Fruit fly (Drosophila melanogaster): ENCODE data around the gene CG12983.
A peak's percentile ranks its signal among the peaks of the same experiment; 100 is the strongest.

CG12983 gene

dm6 chr3L:20944180-20944579, 22.4 kb downstream of the CG12983 start (continued):
- TF ChIP-seq kni (GFP tag; optimal IDR thresholded peaks at IDR 0.05) (peak; percentile 79), ash1 (GFP tag; optimal IDR thresholded peaks at IDR 0.05) (no peak), CG32772 (GFP tag; IDR thresholded peaks at IDR 0.05) (no peak), Fer1 (GFP tag; optimal IDR thresholded peaks at IDR 0.05) (no peak), CG30431 (GFP tag; optimal IDR thresholded peaks at IDR 0.05) (peak; percentile 15), sisA (GFP tag; IDR thresholded peaks at IDR 0.05) (no peak), Neu2 (GFP tag; optimal IDR thresholded peaks at IDR 0.05; ENCODE audit: borderline replicate concordance) (no peak), chif (GFP tag; optimal IDR thresholded peaks at IDR 0.05) (peak in 1 of 2 experiments; percentile 45), Oaz (GFP tag; IDR thresholded peaks at IDR 0.05) (no peak), phol (tag; optimal IDR thresholded peaks at IDR 0.05) (no peak), Ptx1 (GFP tag; IDR thresholded peaks at IDR 0.05) (no peak), CG2712 (tag; optimal IDR thresholded peaks at IDR 0.05) (no peak), CG6765 (GFP tag; optimal IDR thresholded peaks at IDR 0.05) (no peak), ems (GFP tag; optimal IDR thresholded peaks at IDR 0.05) (no peak), ewg (GFP tag; optimal IDR thresholded peaks at IDR 0.05) (no peak), Gug (GFP tag; IDR thresholded peaks at IDR 0.05) (no peak), gsb-n (tag; optimal IDR thresholded peaks at IDR 0.05) (peak; percentile 55), ci (GFP tag; IDR thresholded peaks at IDR 0.05) (peak; percentile 61; the same call in 2 of the 3 replicates), Scr (GFP tag; IDR thresholded peaks at IDR 0.05; ENCODE audit: partially characterized antibody) (no peak), Hr39 (optimal IDR thresholded peaks at IDR 0.05) (no peak), psq (GFP tag; optimal IDR thresholded peaks at IDR 0.05) (no peak), CG30020 (tag; optimal IDR thresholded peaks at IDR 0.05) (no peak), grn (GFP tag; optimal IDR thresholded peaks at IDR 0.05) (peak; percentile 29), CG33557 (GFP tag; optimal IDR thresholded peaks at IDR 0.05) (peak; percentile 73), zen (tag; optimal IDR thresholded peaks at IDR 0.05) (no peak), CG5245 (GFP tag; optimal IDR thresholded peaks at IDR 0.05) (no peak), CG17802 (tag; optimal IDR thresholded peaks at IDR 0.05) (no peak), eve (GFP tag; optimal IDR thresholded peaks at IDR 0.05) (no peak), Rfx (GFP tag; IDR thresholded peaks at IDR 0.05) (no peak), Dad (GFP tag; optimal IDR thresholded peaks at IDR 0.05) (no peak), Spps (tag; optimal IDR thresholded peaks at IDR 0.05) (peak; percentile 23), CG7372 (GFP tag; IDR thresholded peaks at IDR 0.05) (no peak), CG16863 (GFP tag; optimal IDR thresholded peaks at IDR 0.05) (peak; percentile 44), Nf-YC (tag; optimal IDR thresholded peaks at IDR 0.05) (no peak), NfI (GFP tag; optimal IDR thresholded peaks at IDR 0.05) (no peak), CG14050 (GFP tag; IDR thresholded peaks at IDR 0.05) (no peak), Trl (optimal IDR thresholded peaks at IDR 0.05) (no peak), Trl (GFP tag; optimal IDR thresholded peaks at IDR 0.05) (peak; percentile 41), pnt (GFP tag; optimal IDR thresholded peaks at IDR 0.05) (no peak), CG8388 (GFP tag; optimal IDR thresholded peaks at IDR 0.05) (peak; percentile 6), CG15073 (GFP tag; optimal IDR thresholded peaks at IDR 0.05) (no peak), gfzf (GFP tag; optimal IDR thresholded peaks at IDR 0.05) (no peak), CG10543 (GFP tag; optimal IDR thresholded peaks at IDR 0.05) (no peak), Bteb2 (GFP tag; optimal IDR thresholded peaks at IDR 0.05) (no peak), sd (tag; optimal IDR thresholded peaks at IDR 0.05) (no peak), nerfin-2 (GFP tag; IDR thresholded peaks at IDR 0.05; ENCODE audit: partially characterized antibody) (no peak), CG1529 (GFP tag; optimal IDR thresholded peaks at IDR 0.05) (no peak), CG16815 (GFP tag; optimal IDR thresholded peaks at IDR 0.05) (no peak), CG18262 (tag; optimal IDR thresholded peaks at IDR 0.05) (peak; percentile 33), eyg (GFP tag; optimal IDR thresholded peaks at IDR 0.05) (no peak), ac (GFP tag; optimal IDR thresholded peaks at IDR 0.05) (peak; percentile 67), D19B (GFP tag; optimal IDR thresholded peaks at IDR 0.05) (no peak), dati (GFP tag; IDR thresholded peaks at IDR 0.05) (no peak)
